Fruit fly (Drosophila melanogaster) whole organism, embryonic: ENCODE results near the gene CG15725.
A peak's percentile ranks its signal among the peaks of the same experiment; 100 is the strongest.

ENCODE experiments used
- Aef1 ChIP-seq: fragments of 200-800 bp; sonication (Bioruptor generic); IDR thresholded peaks from 3 replicates; pipeline ENCODE4 v1.3.6; 2022; ENCODE audit warnings: missing biosample characterization, missing genetic modification characterization
- Blimp-1 ChIP-seq: fragments of 200-800 bp; sonication (Bioruptor generic); optimal IDR thresholded peaks from 3 replicates; lab custom pipeline; 2018; ENCODE audit warnings: missing biosample characterization, missing genetic modification characterization, mild to moderate bottlenecking, moderate library complexity, missing genetic modification reagents
- CG10462 ChIP-seq: fragments of 200-800 bp; sonication (Bioruptor generic); optimal IDR thresholded peaks from 2 replicates; lab custom pipeline; 2016; ENCODE audit warnings: missing biosample characterization, missing genetic modification characterization
- CG10979 ChIP-seq: fragments of 200-800 bp; sonication (Bioruptor generic); optimal IDR thresholded peaks from 2 replicates; lab custom pipeline; 2018; ENCODE audit warnings: missing biosample characterization, mild to moderate bottlenecking, missing genetic modification characterization, moderate library complexity
- CG11247 ChIP-seq: fragments of 200-800 bp; sonication (Bioruptor generic); IDR thresholded peaks from 2 replicates; pipeline ENCODE4 v1.3.6; 2022; ENCODE audit warnings: missing biosample characterization, missing genetic modification characterization
- CG12299 ChIP-seq: fragments of 200-800 bp; sonication (Bioruptor generic); optimal IDR thresholded peaks from 2 replicates; lab custom pipeline; 2018; ENCODE audit warnings: missing biosample characterization, mild to moderate bottlenecking, missing genetic modification characterization
- CG12659 ChIP-seq: fragments of 200-800 bp; sonication (Bioruptor generic); optimal IDR thresholded peaks from 3 replicates; lab custom pipeline; 2017; ENCODE audit warnings: mild to moderate bottlenecking, missing biosample characterization, missing genetic modification reagents, missing genetic modification characterization
- CG13287 ChIP-seq: fragments of 200-800 bp; sonication (Bioruptor generic); IDR thresholded peaks from 2 replicates; pipeline ENCODE4 v1.3.6; 2022; ENCODE audit warnings: missing biosample characterization, missing genetic modification characterization; ENCODE audit not compliant: partially characterized antibody
- CG14710 ChIP-seq: fragments of 200-800 bp; sonication (Bioruptor generic); optimal IDR thresholded peaks from 3 replicates; lab custom pipeline; 2019; ENCODE audit warnings: missing biosample characterization, mild to moderate bottlenecking, missing genetic modification characterization, moderate library complexity
- CG15696 ChIP-seq: fragments of 200-800 bp; sonication (Bioruptor generic); optimal IDR thresholded peaks from 2 replicates; lab custom pipeline; 2019; ENCODE audit warnings: missing biosample characterization, mild to moderate bottlenecking, missing genetic modification characterization, moderate library complexity
- CG17568 ChIP-seq: fragments of 200-800 bp; sonication (Bioruptor generic); optimal IDR thresholded peaks from 2 replicates; lab custom pipeline; 2018; ENCODE audit warnings: missing biosample characterization, mild to moderate bottlenecking, missing genetic modification characterization, moderate library complexity
- CG17612 ChIP-seq: fragments of 200-800 bp; sonication (Bioruptor generic); IDR thresholded peaks from 2 replicates; pipeline ENCODE4 v1.3.6; 2022; ENCODE audit warnings: missing biosample characterization, missing genetic modification characterization
- CG2120 ChIP-seq: fragments of 200-800 bp; sonication (Bioruptor generic); optimal IDR thresholded peaks from 3 replicates; lab custom pipeline; 2016; ENCODE audit warnings: missing biosample characterization, missing genetic modification characterization
- CG2202 ChIP-seq: fragments of 200-800 bp; sonication (Bioruptor generic); optimal IDR thresholded peaks from 2 replicates; lab custom pipeline; 2018; ENCODE audit warnings: missing biosample characterization, mild to moderate bottlenecking, missing genetic modification characterization
- CG4730 ChIP-seq: fragments of 200-800 bp; sonication (Bioruptor generic); IDR thresholded peaks from 2 replicates; pipeline ENCODE4 v1.3.6; 2022; ENCODE audit warnings: missing biosample characterization, missing genetic modification characterization
- CG6254 ChIP-seq: fragments of 200-800 bp; sonication (Bioruptor generic); optimal IDR thresholded peaks from 3 replicates; lab custom pipeline; 2017; ENCODE audit warnings: mild to moderate bottlenecking, missing biosample characterization, missing genetic modification reagents, missing genetic modification characterization
- CG9609 ChIP-seq: fragments of 200-800 bp; sonication (Bioruptor generic); optimal IDR thresholded peaks from 3 replicates; lab custom pipeline; 2016; ENCODE audit warnings: missing biosample characterization, missing genetic modification characterization
- CG9932 ChIP-seq: fragments of 200-800 bp; sonication (Bioruptor generic); IDR thresholded peaks from 2 replicates; pipeline ENCODE4 v1.3.6; 2022; ENCODE audit warnings: missing biosample characterization, missing genetic modification characterization
- Chrac-16 ChIP-seq: fragments of 200-800 bp; sonication (Bioruptor generic); optimal IDR thresholded peaks from 3 replicates; lab custom pipeline; 2016; ENCODE audit warnings: missing biosample characterization, missing genetic modification characterization
- Drgx ChIP-seq: fragments of 200-800 bp; sonication (Bioruptor generic); IDR thresholded peaks from 2 replicates; pipeline ENCODE4 v1.3.6; 2022; ENCODE audit warnings: missing biosample characterization, missing genetic modification characterization
- HHEX ChIP-seq: fragments of 200-800 bp; sonication (Bioruptor generic); optimal IDR thresholded peaks from 3 replicates; lab custom pipeline; 2017; ENCODE audit warnings: missing biosample characterization, mild to moderate bottlenecking, missing genetic modification characterization, missing genetic modification reagents
- HmgD ChIP-seq: fragments of 200-800 bp; sonication (Bioruptor generic); optimal IDR thresholded peaks from 3 replicates; lab custom pipeline; 2016; ENCODE audit warnings: missing biosample characterization, missing genetic modification characterization
- Hr3 ChIP-seq: fragments of 200-800 bp; sonication (Bioruptor generic); optimal IDR thresholded peaks from 3 replicates; lab custom pipeline; 2016; ENCODE audit warnings: missing biosample characterization, missing genetic modification characterization
- Oli ChIP-seq: fragments of 200-800 bp; sonication (Bioruptor generic); optimal IDR thresholded peaks from 2 replicates; lab custom pipeline; 2018; ENCODE audit warnings: missing biosample characterization, mild to moderate bottlenecking, missing genetic modification characterization, moderate library complexity
- Ssrp ChIP-seq: fragments of 200-800 bp; sonication (Bioruptor generic); optimal IDR thresholded peaks from 2 replicates; lab custom pipeline; 2018; ENCODE audit warnings: missing biosample characterization, mild to moderate bottlenecking, missing genetic modification characterization, moderate library complexity
- Trl ChIP-seq, 3 experiments: fragments of >200 bp in 2 of 3; fragments of 200-800 bp in 1 of 3; sonication (Bioruptor generic) in 1 of 3; optimal IDR thresholded peaks; 2 replicates in 1 of 3; 3 replicates in 2 of 3; lab custom pipeline; 2016 to 2017; ENCODE audit warnings: missing biosample characterization in 1 of 3, missing genetic modification characterization in 1 of 3
- ab ChIP-seq: fragments of 200-800 bp; sonication (Bioruptor generic); optimal IDR thresholded peaks from 2 replicates; lab custom pipeline; 2016; ENCODE audit warnings: missing biosample characterization, missing genetic modification characterization
- cwo ChIP-seq: fragments of 200-800 bp; sonication (Bioruptor generic); optimal IDR thresholded peaks from 3 replicates; lab custom pipeline; 2017; ENCODE audit warnings: missing biosample characterization, missing genetic modification characterization, mild to moderate bottlenecking, moderate library complexity, missing genetic modification reagents
- dan ChIP-seq: fragments of 200-800 bp; sonication (Bioruptor generic); IDR thresholded peaks from 2 replicates; pipeline ENCODE4 v1.3.6; 2022; ENCODE audit warnings: missing biosample characterization, missing genetic modification characterization
- esg ChIP-seq: fragments of 200-800 bp; sonication (Bioruptor generic); conservative IDR thresholded peaks from 2 replicates; pipeline ENCODE4 v1.3.6; 2022; ENCODE audit warnings: missing biosample characterization, missing genetic modification characterization
- fru ChIP-seq: fragments of >200 bp; optimal IDR thresholded peaks from 2 replicates; lab custom pipeline; 2017
- gsb-n ChIP-seq: fragments of 200-800 bp; sonication (Bioruptor generic); optimal IDR thresholded peaks from 3 replicates; lab custom pipeline; 2018; ENCODE audit warnings: missing biosample characterization, mild to moderate bottlenecking, missing genetic modification characterization
- ham ChIP-seq: fragments of 200-800 bp; sonication (Bioruptor generic); IDR thresholded peaks from 2 replicates; pipeline ENCODE4 v1.3.6; 2022; ENCODE audit warnings: missing biosample characterization, missing genetic modification characterization
- insv ChIP-seq, 2 experiments: fragments of 200-800 bp; sonication (Bioruptor generic); optimal IDR thresholded peaks; 3 replicates each; lab custom pipeline; 2016 to 2018; ENCODE audit warnings: missing biosample characterization in 2 of 2, missing genetic modification characterization in 2 of 2
- lmd ChIP-seq: fragments of 200-800 bp; sonication (Bioruptor generic); IDR thresholded peaks from 2 replicates; pipeline ENCODE4 v1.3.6; 2022; ENCODE audit warnings: missing biosample characterization, missing genetic modification characterization
- luna ChIP-seq: fragments of 200-800 bp; sonication (Bioruptor generic); optimal IDR thresholded peaks from 2 replicates; lab custom pipeline; 2016; ENCODE audit warnings: missing biosample characterization, missing genetic modification characterization
- odd ChIP-seq: fragments of 200-800 bp; sonication (Bioruptor generic); optimal IDR thresholded peaks from 2 replicates; lab custom pipeline; 2017; ENCODE audit warnings: missing biosample characterization, mild to moderate bottlenecking, missing genetic modification characterization
- peb ChIP-seq: fragments of 200-800 bp; sonication (Bioruptor generic); IDR thresholded peaks from 2 replicates; pipeline ENCODE4 v1.3.6; 2022; ENCODE audit warnings: missing biosample characterization, missing genetic modification characterization
- prd ChIP-seq, 3 experiments: fragments of >200 bp in 2 of 3; fragments of 200-800 bp in 1 of 3; sonication (Bioruptor generic) in 1 of 3; optimal IDR thresholded peaks in 2 of 3; IDR thresholded peaks in 1 of 3; 2 replicates in 2 of 3; 3 replicates in 1 of 3; pipeline versions ENCODE4 v1.3.6 to Lab custom; 2017 to 2022; ENCODE audit warnings: missing biosample characterization in 1 of 3, missing genetic modification characterization in 1 of 3
- psq ChIP-seq: fragments of 200-800 bp; sonication (Bioruptor generic); optimal IDR thresholded peaks from 2 replicates; lab custom pipeline; 2017; ENCODE audit warnings: missing biosample characterization, missing genetic modification characterization
- repo ChIP-seq: fragments of 200-800 bp; sonication (Bioruptor generic); optimal IDR thresholded peaks from 2 replicates; lab custom pipeline; 2016; ENCODE audit warnings: missing biosample characterization, missing genetic modification characterization
- schlank ChIP-seq: fragments of 200-800 bp; sonication (Bioruptor generic); optimal IDR thresholded peaks from 2 replicates; lab custom pipeline; 2018; ENCODE audit warnings: missing biosample characterization, mild to moderate bottlenecking, missing genetic modification characterization
- sim ChIP-seq: fragments of 200-800 bp; sonication (Bioruptor generic); IDR thresholded peaks from 2 replicates; pipeline ENCODE4 v1.3.6; 2022; ENCODE audit warnings: missing biosample characterization, missing genetic modification characterization
- sisA ChIP-seq: fragments of 200-800 bp; sonication (Bioruptor generic); IDR thresholded peaks from 2 replicates; pipeline ENCODE4 v1.3.6; 2022; ENCODE audit warnings: missing biosample characterization, missing genetic modification characterization
- slp2 ChIP-seq: fragments of 200-800 bp; sonication (Bioruptor generic); optimal IDR thresholded peaks from 2 replicates; lab custom pipeline; 2016; ENCODE audit warnings: missing biosample characterization, missing genetic modification characterization
- tll ChIP-seq, 2 experiments: fragments of 200-800 bp in 1 of 2; fragments of >200 bp in 1 of 2; sonication (Bioruptor generic) in 1 of 2; optimal IDR thresholded peaks; 2 replicates each; lab custom pipeline; 2017 to 2019; ENCODE audit warnings: missing biosample characterization in 2 of 2, missing genetic modification characterization in 2 of 2, mild to moderate bottlenecking in 1 of 2, moderate library complexity in 1 of 2
- unpg ChIP-seq: fragments of 200-800 bp; sonication (Bioruptor generic); optimal IDR thresholded peaks from 3 replicates; lab custom pipeline; 2018; ENCODE audit warnings: missing biosample characterization, mild to moderate bottlenecking, missing genetic modification characterization, moderate library complexity
- wek ChIP-seq: fragments of 200-800 bp; sonication (Bioruptor generic); optimal IDR thresholded peaks from 3 replicates; lab custom pipeline; 2018; ENCODE audit warnings: missing biosample characterization, mild to moderate bottlenecking, missing genetic modification characterization, moderate library complexity
- zen2 ChIP-seq: fragments of 200-800 bp; sonication (Bioruptor generic); IDR thresholded peaks from 3 replicates; pipeline ENCODE4 v1.3.6; 2022; ENCODE audit warnings: missing biosample characterization, missing genetic modification characterization; ENCODE audit not compliant: partially characterized antibody

The CG15725 gene

dm6 chrX:12662679-12663463 is 42.8 kb upstream of the CG15725 start (continued):
- TF ChIP-seq Ssrp (tag; lab: Kevin White, UChicago): peak; percentile 25
- TF ChIP-seq cwo: no peak
- no peak for TF ChIP-seq CG9932 (GFP tag; lab: Robert Waterston, UW)
- peak; percentile 22 for TF ChIP-seq CG14710 (tag; lab: Kevin White, UChicago)
- TF ChIP-seq Aef1 (GFP tag; lab: Robert Waterston, UW): no peak
- TF ChIP-seq dan (GFP tag; lab: Robert Waterston, UW): no peak
- peak in 1 of 2 experiments; percentile 33 for TF ChIP-seq Trl (optimal IDR thresholded peaks at IDR 0.05; lab: Kevin White, UChicago)
- no peak for TF ChIP-seq Trl (GFP tag; optimal IDR thresholded peaks at IDR 0.05; lab: Kevin White, UChicago)
- peak; percentile 13 for TF ChIP-seq Oli (tag; lab: Kevin White, UChicago)
- no peak for TF ChIP-seq CG13287 (GFP tag; lab: Robert Waterston, UW)
- no peak for TF ChIP-seq Hr3
- no peak for TF ChIP-seq lmd (GFP tag; lab: Robert Waterston, UW)
- no peak for TF ChIP-seq esg (GFP tag; lab: Robert Waterston, UW)
- TF ChIP-seq CG9609: no peak
- TF ChIP-seq luna (GFP tag; lab: Kevin White, UChicago): no peak
- TF ChIP-seq HHEX (GFP tag; lab: Kevin White, UChicago): no peak
- TF ChIP-seq ab (GFP tag; lab: Kevin White, UChicago): no peak
- no peak for TF ChIP-seq CG4730 (GFP tag; lab: Robert Waterston, UW)
- TF ChIP-seq ham (GFP tag; lab: Robert Waterston, UW): no peak
- no peak for TF ChIP-seq CG10462 (GFP tag; lab: Kevin White, UChicago)
- no peak for TF ChIP-seq sim (GFP tag; lab: Robert Waterston, UW)
- no peak for TF ChIP-seq repo
- TF ChIP-seq unpg: peak; percentile 19
- no peak for TF ChIP-seq gsb-n (tag; lab: Kevin White, UChicago)
- TF ChIP-seq CG17568 (GFP tag; lab: Kevin White, UChicago): no peak
- TF ChIP-seq CG6254 (GFP tag; lab: Kevin White, UChicago): no peak
- no peak for TF ChIP-seq CG2120 (GFP tag; lab: Kevin White, UChicago)
- TF ChIP-seq CG10979: peak; percentile 41
- TF ChIP-seq insv (GFP tag; optimal IDR thresholded peaks at IDR 0.05; lab: Kevin White, UChicago): no peak
- no peak for TF ChIP-seq psq
- TF ChIP-seq CG2202 (tag; lab: Kevin White, UChicago): no peak
- TF ChIP-seq sisA (GFP tag; lab: Robert Waterston, UW): 0 out of 2 replicates have a peak, but pooled peaks have one; percentile 16
- TF ChIP-seq schlank (tag; lab: Kevin White, UChicago): no peak
- no peak for TF ChIP-seq CG17612 (GFP tag; lab: Robert Waterston, UW)
- no peak for TF ChIP-seq CG12659
- no peak for TF ChIP-seq prd (optimal IDR thresholded peaks at IDR 0.05; lab: Kevin White, UChicago)
- peak; percentile 26; the same call in 1 of the 3 replicates for TF ChIP-seq prd (GFP tag; IDR thresholded peaks at IDR 0.05; lab: Robert Waterston, UW)
- peak; percentile 45 for TF ChIP-seq CG15696
- TF ChIP-seq fru (lab: Kevin White, UChicago): no peak
- no peak for TF ChIP-seq slp2 (GFP tag; lab: Kevin White, UChicago)
- peak; percentile 62 for TF ChIP-seq Drgx
- no peak for TF ChIP-seq CG12299
- no peak for TF ChIP-seq peb (GFP tag; lab: Robert Waterston, UW)
- TF ChIP-seq tll (GFP tag; optimal IDR thresholded peaks at IDR 0.05; lab: Kevin White, UChicago): no peak
- TF ChIP-seq zen2 (GFP tag; lab: Robert Waterston, UW): no peak
- peak; percentile 26 for TF ChIP-seq Blimp-1
- no peak for TF ChIP-seq Chrac-16
- no peak for TF ChIP-seq odd (GFP tag; lab: Kevin White, UChicago)
- TF ChIP-seq CG11247 (GFP tag; lab: Robert Waterston, UW): no peak
- TF ChIP-seq HmgD (GFP tag; lab: Kevin White, UChicago): no peak
- no peak for TF ChIP-seq wek (GFP tag; lab: Kevin White, UChicago)
